Fruit fly (Drosophila melanogaster) whole organism, pupa: Measurements from ENCODE around the gene disco-r.

Source experiments
- CG10348 ChIP-seq: fragments of 200-800 bp; sonication (Bioruptor generic); IDR thresholded peaks from 2 replicates; pipeline ENCODE4 v1.3.6; 2022; ENCODE audit warnings: missing biosample characterization, missing genetic modification characterization
- CG12605 ChIP-seq: fragments of 200-800 bp; sonication (Bioruptor generic); IDR thresholded peaks from 2 replicates; pipeline ENCODE4 v1.3.6; 2022; ENCODE audit warnings: missing biosample characterization, missing genetic modification characterization
- CG15710 ChIP-seq: fragments of 200-800 bp; sonication (Bioruptor generic); optimal IDR thresholded peaks from 2 replicates; lab custom pipeline; 2018; ENCODE audit warnings: missing biosample characterization, mild to moderate bottlenecking, missing genetic modification characterization, moderate library complexity
- CG32121 ChIP-seq: fragments of 200-800 bp; sonication (Bioruptor generic); IDR thresholded peaks from 2 replicates; pipeline ENCODE4 v1.3.6; 2022; ENCODE audit warnings: missing biosample characterization, missing genetic modification characterization
- CG4496 ChIP-seq: fragments of 200-800 bp; sonication (Bioruptor generic); IDR thresholded peaks from 3 replicates; pipeline ENCODE4 v1.3.6; 2022; ENCODE audit warnings: missing biosample characterization, missing genetic modification characterization
- CG8159 ChIP-seq: fragments of 200-800 bp; sonication (Bioruptor generic); optimal IDR thresholded peaks from 3 replicates; lab custom pipeline; 2018; ENCODE audit warnings: missing biosample characterization, mild to moderate bottlenecking, missing genetic modification characterization, moderate library complexity
- D1 ChIP-seq: fragments of 200-800 bp; sonication (Bioruptor generic); optimal IDR thresholded peaks from 2 replicates; lab custom pipeline; 2018; ENCODE audit warnings: missing biosample characterization, mild to moderate bottlenecking, missing genetic modification characterization, moderate library complexity
- Pif1B ChIP-seq: fragments of 200-800 bp; sonication (Bioruptor generic); optimal IDR thresholded peaks from 3 replicates; lab custom pipeline; 2016; ENCODE audit warnings: missing biosample characterization, missing genetic modification characterization
- fd96Ca ChIP-seq: fragments of 200-800 bp; sonication (Bioruptor generic); IDR thresholded peaks from 3 replicates; pipeline ENCODE4 v1.3.6; 2022; ENCODE audit warnings: missing biosample characterization, missing genetic modification characterization
- gl ChIP-seq: fragments of 200-800 bp; sonication (Bioruptor generic); optimal IDR thresholded peaks from 2 replicates; lab custom pipeline; 2018; ENCODE audit warnings: missing biosample characterization, mild to moderate bottlenecking, missing genetic modification characterization
- rn ChIP-seq: fragments of 200-800 bp; sonication (Bioruptor generic); IDR thresholded peaks from 2 replicates; pipeline ENCODE4 v1.3.6; 2022; ENCODE audit warnings: missing biosample characterization, missing genetic modification characterization

DNA sequence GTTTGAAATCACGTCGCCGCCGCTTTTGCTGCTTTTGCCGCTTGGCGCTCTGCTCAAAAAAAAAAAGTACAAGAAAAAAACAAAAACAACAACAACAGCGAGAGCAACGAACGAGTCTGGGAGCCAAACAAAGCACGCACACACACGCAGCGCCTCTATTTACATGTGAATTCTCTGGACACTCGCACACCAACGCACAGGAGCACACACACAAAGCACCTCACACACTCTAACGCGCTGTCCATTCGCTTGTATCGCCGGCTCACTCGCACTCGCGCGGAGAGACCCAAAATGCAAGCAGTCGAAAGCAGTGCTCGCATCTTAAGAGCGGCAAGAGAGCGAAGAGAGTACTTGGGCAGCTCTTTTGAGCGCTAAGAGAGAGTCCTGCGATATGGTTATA lies at the start of gene disco-r:
- TF ChIP-seq CG8159 (no peak), fd96Ca (peak; percentile 72; the same call in 2 of the 3 replicates), CG15710 (tag; lab: Kevin White, UChicago) (no peak), CG4496 (GFP tag; lab: Robert Waterston, UW) (peak; percentile 66), CG12605 (GFP tag; lab: Robert Waterston, UW) (peak; percentile 25; the same call in 1 of the 2 replicates), D1 (tag; lab: Kevin White, UChicago) (no peak), gl (tag; lab: Kevin White, UChicago) (no peak), rn (GFP tag; lab: Robert Waterston, UW) (no peak), CG32121 (GFP tag; lab: Robert Waterston, UW) (peak; percentile 55; the same call in 1 of the 2 replicates), CG10348 (GFP tag; lab: Robert Waterston, UW) (no peak), Pif1B (GFP tag; lab: Kevin White, UChicago) (no peak)
